Worm (Caenorhabditis elegans): ENCODE measurements around the gene K02D10.1.

Gene K02D10.1

ce11 chrIII:8805815-8806214 is 36.5 kb downstream of the K02D10.1 start:
- TF ChIP-seq sptf-1 (tag; optimal IDR thresholded peaks at IDR 0.05): no peak
- peak; percentile 43 for TF ChIP-seq ceh-83 (GFP tag; optimal IDR thresholded peaks at IDR 0.05)

ce11 chrIII:8807246-8807645 is 37.9 kb downstream of the K02D10.1 start, which contains the start of gene F54F2.7:
Gene F54F2.7, minus strand, starts transcription at chrIII:8807346.
- TF ChIP-seq ztf-11 (tag; optimal IDR thresholded peaks at IDR 0.05) (no peak), nhr-76 (tag; optimal IDR thresholded peaks at IDR 0.05) (no peak), lin-32 (GFP tag; optimal IDR thresholded peaks at IDR 0.05) (no peak), mls-2 (tag; optimal IDR thresholded peaks at IDR 0.05) (no peak), pha-4 (tag; optimal IDR thresholded peaks at IDR 0.05) (no peak), nhr-28 (tag; optimal IDR thresholded peaks at IDR 0.05) (no peak), sptf-1 (tag; optimal IDR thresholded peaks at IDR 0.05) (no peak), drap-1 (GFP tag; optimal IDR thresholded peaks at IDR 0.05) (no peak), ces-1 (GFP tag; optimal IDR thresholded peaks at IDR 0.05) (no peak), ceh-43 (GFP tag; optimal IDR thresholded peaks at IDR 0.05) (no peak), bed-3 (GFP tag; optimal IDR thresholded peaks at IDR 0.05) (no peak), unc-39 (tag; optimal IDR thresholded peaks at IDR 0.05) (no peak), mab-5 (tag; optimal IDR thresholded peaks at IDR 0.05) (no peak)

- TF ChIP-seq nhr-237 (tag; optimal IDR thresholded peaks at IDR 0.05) (peak; percentile 63), lsy-2 (tag; optimal IDR thresholded peaks at IDR 0.05) (peak; percentile 66), ces-1 (GFP tag; optimal IDR thresholded peaks at IDR 0.05) (peak; percentile 88), pha-4 (tag; optimal IDR thresholded peaks at IDR 0.05) (peak; percentile 62), M03D4.4 (tag; optimal IDR thresholded peaks at IDR 0.05) (no peak), hlh-1 (tag; optimal IDR thresholded peaks at IDR 0.05) (peak; percentile 98), mep-1 (tag; optimal IDR thresholded peaks at IDR 0.05) (peak; percentile 77), sptf-1 (tag; optimal IDR thresholded peaks at IDR 0.05) (no peak), ztf-11 (tag; optimal IDR thresholded peaks at IDR 0.05) (no peak)
These were observed 40.1 kb downstream of the K02D10.1 start, which contains the start of gene prx-19 for ce11 chrIII:8809245-8809971. Gene prx-19, minus strand, starts transcription at chrIII:8809295.

ce11 chrIII:8811111-8811510 is 41.8 kb downstream of the K02D10.1 start:
- TF ChIP-seq zip-8 (tag; optimal IDR thresholded peaks at IDR 0.05) (peak; percentile 76), nhr-12 (tag; optimal IDR thresholded peaks at IDR 0.05) (no peak), ces-1 (GFP tag; optimal IDR thresholded peaks at IDR 0.05) (peak; percentile 98)

- TF ChIP-seq unc-62 (GFP tag; optimal IDR thresholded peaks at IDR 0.05) (peak; percentile 37), unc-120 (tag; optimal IDR thresholded peaks at IDR 0.05; ENCODE audit: poor library complexity, severe bottlenecking) (peak; percentile 74), ces-1 (GFP tag; optimal IDR thresholded peaks at IDR 0.05) (no peak), hlh-1 (tag; optimal IDR thresholded peaks at IDR 0.05) (peak; percentile 90)
These were observed 46.4 kb downstream of the K02D10.1 start for ce11 chrIII:8815699-8816098.

ce11 chrIII:8818599-8818998 is 49.3 kb downstream of the K02D10.1 start, which contains the start of gene pat-2:
Gene pat-2, plus strand, starts transcription at chrIII:8818899.
- TF ChIP-seq sem-2 (GFP tag; optimal IDR thresholded peaks at IDR 0.05): no peak
- TF ChIP-seq unc-62 (GFP tag; optimal IDR thresholded peaks at IDR 0.05): no peak
- TF ChIP-seq mep-1 (tag; optimal IDR thresholded peaks at IDR 0.05): no peak
- TF ChIP-seq nhr-12 (tag; optimal IDR thresholded peaks at IDR 0.05): no peak
- TF ChIP-seq snpc-4 (tag; optimal IDR thresholded peaks at IDR 0.05): no peak
- no peak for TF ChIP-seq nhr-28 (tag; optimal IDR thresholded peaks at IDR 0.05)
- no peak for TF ChIP-seq lsy-2 (tag; optimal IDR thresholded peaks at IDR 0.05)
- TF ChIP-seq tbx-8 (GFP tag; optimal IDR thresholded peaks at IDR 0.05): no peak
- TF ChIP-seq ceh-43 (GFP tag; optimal IDR thresholded peaks at IDR 0.05): no peak
- no peak for TF ChIP-seq nhr-2 (tag; optimal IDR thresholded peaks at IDR 0.05)
- TF ChIP-seq cnd-1 (tag; optimal IDR thresholded peaks at IDR 0.05): no peak
- no peak for TF ChIP-seq unc-120 (tag; optimal IDR thresholded peaks at IDR 0.05; ENCODE audit: poor library complexity, severe bottlenecking)
- TF ChIP-seq elt-1 (tag; optimal IDR thresholded peaks at IDR 0.05; ENCODE audit: borderline replicate concordance, insufficient read depth): no peak
- no peak for TF ChIP-seq blmp-1 (tag; optimal IDR thresholded peaks at IDR 0.05)
- no peak for TF ChIP-seq flh-1 (GFP tag; optimal IDR thresholded peaks at IDR 0.05)
- no peak for TF ChIP-seq ham-2 (GFP tag; optimal IDR thresholded peaks at IDR 0.05)
- no peak for TF ChIP-seq bed-3 (GFP tag; optimal IDR thresholded peaks at IDR 0.05)
- TF ChIP-seq ces-1 (GFP tag; optimal IDR thresholded peaks at IDR 0.05): no peak
- TF ChIP-seq hlh-1 (tag; optimal IDR thresholded peaks at IDR 0.05): no peak
- TF ChIP-seq lin-13 (tag; optimal IDR thresholded peaks at IDR 0.05): no peak

Data from whole organism, mixed stage, embryonic.